Fruit fly (Drosophila melanogaster) whole organism, embryonic: ENCODE results near the gene CG7011.
A peak's percentile ranks its signal among the peaks of the same experiment; 100 is the strongest.

Source experiments
- B-H2 ChIP-seq: fragments of 200-800 bp; sonication (Bioruptor generic); optimal IDR thresholded peaks from 2 replicates; lab custom pipeline; 2018; ENCODE audit warnings: missing biosample characterization, mild to moderate bottlenecking, missing genetic modification characterization
- BEAF-32 ChIP-seq: fragments of 200-800 bp; sonication (Bioruptor generic); optimal IDR thresholded peaks from 3 replicates; lab custom pipeline; 2017; ENCODE audit warnings: missing biosample characterization, missing genetic modification characterization, mild to moderate bottlenecking, moderate library complexity, missing genetic modification reagents
- CG1024 ChIP-seq: fragments of 200-800 bp; sonication (Bioruptor generic); IDR thresholded peaks from 2 replicates; pipeline ENCODE4 v1.3.6; 2022; ENCODE audit warnings: missing biosample characterization, missing genetic modification characterization
- CG10274 ChIP-seq: fragments of 200-800 bp; sonication (Bioruptor generic); optimal IDR thresholded peaks from 3 replicates; lab custom pipeline; 2017; ENCODE audit warnings: missing biosample characterization, mild to moderate bottlenecking, missing genetic modification characterization
- CG10366 ChIP-seq: fragments of 200-800 bp; sonication (Bioruptor generic); IDR thresholded peaks from 2 replicates; pipeline ENCODE4 v1.3.6; 2022; ENCODE audit warnings: missing biosample characterization, missing genetic modification characterization
- CG11560 ChIP-seq: fragments of 200-800 bp; sonication (Bioruptor generic); IDR thresholded peaks from 3 replicates; pipeline ENCODE4 v1.3.6; 2022; ENCODE audit warnings: missing biosample characterization, missing genetic modification characterization
- CG12155 ChIP-seq: fragments of 200-800 bp; sonication (Bioruptor generic); optimal IDR thresholded peaks from 3 replicates; lab custom pipeline; 2016; ENCODE audit warnings: missing biosample characterization, missing genetic modification characterization
- CG12769 ChIP-seq: fragments of 200-800 bp; sonication (Bioruptor generic); optimal IDR thresholded peaks from 2 replicates; lab custom pipeline; 2019; ENCODE audit warnings: missing biosample characterization, mild to moderate bottlenecking, missing genetic modification characterization, moderate library complexity
- CG14710 ChIP-seq: fragments of 200-800 bp; sonication (Bioruptor generic); optimal IDR thresholded peaks from 3 replicates; lab custom pipeline; 2019; ENCODE audit warnings: missing biosample characterization, mild to moderate bottlenecking, missing genetic modification characterization, moderate library complexity
- CG17802 ChIP-seq: fragments of 200-800 bp; sonication (Bioruptor generic); optimal IDR thresholded peaks from 2 replicates; lab custom pipeline; 2018; ENCODE audit warnings: missing biosample characterization, mild to moderate bottlenecking, missing genetic modification characterization, moderate library complexity
- CG18262 ChIP-seq: fragments of 200-800 bp; optimal IDR thresholded peaks from 3 replicates; lab custom pipeline; 2019; ENCODE audit warnings: missing biosample characterization, mild to moderate bottlenecking, missing genetic modification characterization, moderate library complexity
- CG34422 ChIP-seq: fragments of 200-800 bp; sonication (Bioruptor generic); IDR thresholded peaks from 3 replicates; pipeline ENCODE4 v1.3.6; 2022; ENCODE audit warnings: missing biosample characterization, missing genetic modification characterization
- CG4404 ChIP-seq: fragments of 200-800 bp; sonication (Bioruptor generic); IDR thresholded peaks from 2 replicates; pipeline ENCODE4 v1.3.6; 2022; ENCODE audit warnings: missing biosample characterization, missing genetic modification characterization
- CG6254 ChIP-seq: fragments of 200-800 bp; sonication (Bioruptor generic); optimal IDR thresholded peaks from 3 replicates; lab custom pipeline; 2017; ENCODE audit warnings: mild to moderate bottlenecking, missing biosample characterization, missing genetic modification reagents, missing genetic modification characterization
- CG8089 ChIP-seq: fragments of 200-800 bp; sonication (Bioruptor generic); optimal IDR thresholded peaks from 3 replicates; lab custom pipeline; 2016; ENCODE audit warnings: missing biosample characterization, missing genetic modification characterization
- CG8359 ChIP-seq: fragments of 200-800 bp; sonication (Bioruptor generic); optimal IDR thresholded peaks from 2 replicates; lab custom pipeline; 2017; ENCODE audit warnings: missing biosample characterization, mild to moderate bottlenecking, missing genetic modification characterization, borderline replicate concordance
- CG8388 ChIP-seq: fragments of 200-800 bp; sonication (Bioruptor generic); optimal IDR thresholded peaks from 2 replicates; lab custom pipeline; 2019; ENCODE audit warnings: missing biosample characterization, mild to moderate bottlenecking, missing genetic modification characterization, moderate library complexity
- CG8944 ChIP-seq: fragments of 200-800 bp; sonication (Bioruptor generic); optimal IDR thresholded peaks from 3 replicates; lab custom pipeline; 2016; ENCODE audit warnings: missing biosample characterization, missing genetic modification characterization
- CG9797 ChIP-seq: fragments of 200-800 bp; sonication (Bioruptor generic); optimal IDR thresholded peaks from 3 replicates; lab custom pipeline; 2018; ENCODE audit warnings: missing biosample characterization, mild to moderate bottlenecking, missing genetic modification characterization
- Camta ChIP-seq: fragments of 200-800 bp; sonication (Bioruptor generic); optimal IDR thresholded peaks from 2 replicates; lab custom pipeline; 2016; ENCODE audit warnings: missing biosample characterization, missing genetic modification characterization
- D ChIP-seq, 2 experiments: fragments of 200-800 bp in 1 of 2; fragments of >200 bp in 1 of 2; sonication (Bioruptor generic) in 1 of 2; optimal IDR thresholded peaks; 2 replicates in 1 of 2; 3 replicates in 1 of 2; lab custom pipeline; 2017; ENCODE audit warnings: mild to moderate bottlenecking in 1 of 2, missing biosample characterization in 1 of 2, missing genetic modification characterization in 1 of 2, missing genetic modification reagents in 1 of 2
- Deaf1 ChIP-seq: fragments of 200-800 bp; optimal IDR thresholded peaks from 3 replicates; lab custom pipeline; 2019; ENCODE audit warnings: missing biosample characterization, mild to moderate bottlenecking, missing genetic modification characterization, moderate library complexity
- E2f1 ChIP-seq: fragments of 200-800 bp; sonication (Bioruptor generic); IDR thresholded peaks from 2 replicates; pipeline ENCODE4 v1.3.6; 2022; ENCODE audit warnings: missing biosample characterization, missing genetic modification characterization
- HLH4C ChIP-seq: fragments of 200-800 bp; sonication (Bioruptor generic); IDR thresholded peaks from 3 replicates; pipeline ENCODE4 v1.3.6; 2022; ENCODE audit warnings: missing biosample characterization, missing genetic modification characterization; ENCODE audit not compliant: partially characterized antibody
- Hr39 ChIP-seq: fragments of >200 bp; optimal IDR thresholded peaks from 2 replicates; lab custom pipeline; 2017
- Jarid2 ChIP-seq: fragments of 200-800 bp; sonication (Bioruptor generic); optimal IDR thresholded peaks from 3 replicates; lab custom pipeline; 2017; ENCODE audit warnings: mild to moderate bottlenecking, missing biosample characterization, missing genetic modification reagents, missing genetic modification characterization
- Lim3 ChIP-seq: fragments of 200-800 bp; sonication (Bioruptor generic); IDR thresholded peaks from 2 replicates; pipeline ENCODE4 v1.3.6; 2022; ENCODE audit warnings: missing biosample characterization, missing genetic modification characterization
- Med ChIP-seq: fragments of 200-800 bp; sonication (Bioruptor generic); peaks from one replicate; lab custom pipeline; 2016; ENCODE audit warnings: missing biosample characterization, missing genetic modification characterization, mild to moderate bottlenecking, inconsistent platforms, moderate library complexity
- Meics ChIP-seq: fragments of 200-800 bp; sonication (Bioruptor generic); optimal IDR thresholded peaks from 2 replicates; lab custom pipeline; 2017; ENCODE audit warnings: missing biosample characterization, mild to moderate bottlenecking, missing genetic modification characterization
- NFAT ChIP-seq: fragments of 200-800 bp; sonication (Bioruptor generic); IDR thresholded peaks from 2 replicates; pipeline ENCODE4 v1.3.6; 2022; ENCODE audit warnings: missing biosample characterization, missing genetic modification characterization
- ac ChIP-seq: fragments of 200-800 bp; sonication (Bioruptor generic); optimal IDR thresholded peaks from 3 replicates; lab custom pipeline; 2017; ENCODE audit warnings: missing biosample characterization, mild to moderate bottlenecking, missing genetic modification characterization
- aop ChIP-seq: fragments of 200-800 bp; sonication (Bioruptor generic); IDR thresholded peaks from 2 replicates; pipeline ENCODE4 v1.3.6; 2022; ENCODE audit warnings: missing biosample characterization, missing genetic modification characterization
- ap ChIP-seq: fragments of 200-800 bp; sonication (Bioruptor generic); IDR thresholded peaks from 2 replicates; pipeline ENCODE4 v1.3.6; 2022; ENCODE audit warnings: missing biosample characterization, missing genetic modification characterization
- chm ChIP-seq: fragments of 200-800 bp; sonication (Bioruptor generic); IDR thresholded peaks from 2 replicates; pipeline ENCODE4 v1.3.6; 2022; ENCODE audit warnings: missing biosample characterization, missing genetic modification characterization
- dmrt99B ChIP-seq: fragments of 200-800 bp; sonication (Bioruptor generic); optimal IDR thresholded peaks from 2 replicates; lab custom pipeline; 2018; ENCODE audit warnings: missing biosample characterization, mild to moderate bottlenecking, missing genetic modification characterization, moderate library complexity
- ewg ChIP-seq: fragments of 200-800 bp; sonication (Bioruptor generic); optimal IDR thresholded peaks from 3 replicates; lab custom pipeline; 2017; ENCODE audit warnings: mild to moderate bottlenecking, missing biosample characterization, missing genetic modification reagents, missing genetic modification characterization
- fd102C ChIP-seq: fragments of 200-800 bp; sonication (Bioruptor generic); optimal IDR thresholded peaks from 2 replicates; lab custom pipeline; 2018; ENCODE audit warnings: missing biosample characterization, mild to moderate bottlenecking, missing genetic modification characterization, moderate library complexity
- gce ChIP-seq: fragments of 200-800 bp; sonication (Bioruptor generic); IDR thresholded peaks from 3 replicates; pipeline ENCODE4 v1.3.6; 2022; ENCODE audit warnings: missing biosample characterization, missing genetic modification characterization
- gem ChIP-seq: fragments of 200-800 bp; sonication (Bioruptor generic); optimal IDR thresholded peaks from 2 replicates; lab custom pipeline; 2019; ENCODE audit warnings: missing biosample characterization, mild to moderate bottlenecking, missing genetic modification characterization, moderate library complexity
- mam ChIP-seq: fragments of 200-800 bp; sonication (Bioruptor generic); optimal IDR thresholded peaks from 3 replicates; lab custom pipeline; 2016; ENCODE audit warnings: missing biosample characterization, missing genetic modification characterization
- nau ChIP-seq: fragments of 200-800 bp; sonication (Bioruptor generic); optimal IDR thresholded peaks from 3 replicates; lab custom pipeline; 2017; ENCODE audit warnings: missing biosample characterization, mild to moderate bottlenecking, missing genetic modification characterization, missing genetic modification reagents
- nerfin-2 ChIP-seq: fragments of 200-800 bp; sonication (Bioruptor generic); IDR thresholded peaks from 2 replicates; pipeline ENCODE4 v1.3.6; 2022; ENCODE audit warnings: missing biosample characterization, missing genetic modification characterization; ENCODE audit not compliant: partially characterized antibody
- pho ChIP-seq: fragments of 200-800 bp; sonication (Bioruptor generic); optimal IDR thresholded peaks from 2 replicates; lab custom pipeline; 2016; ENCODE audit warnings: missing biosample characterization, missing genetic modification characterization
- psq ChIP-seq: fragments of 200-800 bp; sonication (Bioruptor generic); optimal IDR thresholded peaks from 2 replicates; lab custom pipeline; 2017; ENCODE audit warnings: missing biosample characterization, missing genetic modification characterization
- repo ChIP-seq: fragments of 200-800 bp; sonication (Bioruptor generic); optimal IDR thresholded peaks from 2 replicates; lab custom pipeline; 2016; ENCODE audit warnings: missing biosample characterization, missing genetic modification characterization
- scrt ChIP-seq: fragments of 200-800 bp; sonication (Bioruptor generic); optimal IDR thresholded peaks from 2 replicates; lab custom pipeline; 2018; ENCODE audit warnings: missing biosample characterization, mild to moderate bottlenecking, missing genetic modification characterization, moderate library complexity
- sd ChIP-seq: fragments of 200-800 bp; sonication (Bioruptor generic); optimal IDR thresholded peaks from 3 replicates; lab custom pipeline; 2018; ENCODE audit warnings: missing biosample characterization, mild to moderate bottlenecking, missing genetic modification characterization, moderate library complexity
- slou ChIP-seq: fragments of 200-800 bp; sonication (Bioruptor generic); optimal IDR thresholded peaks from 3 replicates; lab custom pipeline; 2016; ENCODE audit warnings: missing biosample characterization, missing genetic modification characterization
- stc ChIP-seq: fragments of 200-800 bp; sonication (Bioruptor generic); IDR thresholded peaks from 2 replicates; pipeline ENCODE4 v1.3.6; 2022; ENCODE audit warnings: missing biosample characterization, missing genetic modification characterization
- tin ChIP-seq: fragments of 200-800 bp; sonication (Bioruptor generic); optimal IDR thresholded peaks from 3 replicates; lab custom pipeline; 2016; ENCODE audit warnings: missing biosample characterization, missing genetic modification characterization
- ttk ChIP-seq: fragments of 200-800 bp; sonication (Bioruptor generic); IDR thresholded peaks from 2 replicates; pipeline ENCODE4 v2.1.2; 2022; ENCODE audit warnings: missing biosample characterization, missing genetic modification characterization

The CG7011 gene

DNA sequence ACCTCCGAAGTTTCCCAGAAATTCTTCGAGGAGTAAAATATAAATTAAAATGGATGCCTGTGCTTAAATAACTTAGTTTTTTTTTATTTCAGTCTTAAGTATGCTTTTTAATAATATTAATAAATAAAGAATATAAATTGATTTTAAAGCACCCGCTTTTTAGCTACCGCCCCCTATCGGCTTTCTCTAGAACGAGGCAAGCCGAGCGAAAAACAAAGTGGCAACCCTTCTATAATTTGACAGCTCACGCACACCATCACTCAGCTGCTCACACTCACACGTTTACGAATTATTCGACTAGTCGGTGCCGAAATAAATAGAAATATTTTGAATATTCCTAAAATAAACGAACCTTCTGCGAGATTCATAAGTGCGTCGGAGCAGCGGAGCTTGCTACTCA is 1.9 kb downstream of the CG7011 start, which contains the start of gene CG6878 (continued):
- TF ChIP-seq tin (GFP tag; lab: Kevin White, UChicago) (no peak), stc (no peak), pho (no peak), D (optimal IDR thresholded peaks at IDR 0.05; lab: Kevin White, UChicago) (no peak), D (GFP tag; optimal IDR thresholded peaks at IDR 0.05; lab: Kevin White, UChicago) (no peak), dmrt99B (tag; lab: Kevin White, UChicago) (no peak), CG1024 (GFP tag; lab: Robert Waterston, UW) (no peak), CG14710 (tag; lab: Kevin White, UChicago) (peak; percentile 53), scrt (GFP tag; lab: Kevin White, UChicago) (no peak), aop (GFP tag; lab: Robert Waterston, UW) (no peak), nerfin-2 (no peak), Meics (GFP tag; lab: Kevin White, UChicago) (peak; percentile 36), ttk (no peak), CG11560 (tag; lab: Robert Waterston, UW) (no peak), nau (GFP tag; lab: Kevin White, UChicago) (no peak), B-H2 (GFP tag; lab: Kevin White, UChicago) (peak; percentile 52), HLH4C (peak; percentile 18; the same call in 1 of the 3 replicates), CG10366 (GFP tag; lab: Robert Waterston, UW) (no peak), CG8944 (GFP tag; lab: Kevin White, UChicago) (no peak), Med (GFP tag; lab: Kevin White, UChicago) (peak; percentile 84), NFAT (GFP tag; lab: Robert Waterston, UW) (no peak), CG9797 (peak; percentile 33), fd102C (GFP tag; lab: Kevin White, UChicago) (no peak), CG8388 (no peak), gem (tag; lab: Kevin White, UChicago) (peak; percentile 24), CG4404 (GFP tag; lab: Robert Waterston, UW) (no peak), CG12769 (no peak), CG17802 (tag; lab: Kevin White, UChicago) (no peak), E2f1 (GFP tag; lab: Robert Waterston, UW) (no peak), psq (GFP tag; lab: Kevin White, UChicago) (no peak), CG8089 (GFP tag; lab: Kevin White, UChicago) (no peak), repo (GFP tag; lab: Kevin White, UChicago) (no peak), chm (GFP tag; lab: Robert Waterston, UW) (no peak), Jarid2 (no peak), CG34422 (GFP tag; lab: Robert Waterston, UW) (no peak; the same call in 2 of the 3 replicates), BEAF-32 (GFP tag; lab: Kevin White, UChicago) (peak; percentile 43), Lim3 (GFP tag; lab: Robert Waterston, UW) (no peak), ap (GFP tag; lab: Robert Waterston, UW) (no peak), Hr39 (lab: Kevin White, UChicago) (no peak), CG18262 (tag; lab: Kevin White, UChicago) (peak; percentile 21), ewg (GFP tag; lab: Kevin White, UChicago) (no peak), slou (no peak), sd (tag; lab: Kevin White, UChicago) (no peak), Deaf1 (tag; lab: Kevin White, UChicago) (no peak), CG10274 (no peak), mam (GFP tag; lab: Kevin White, UChicago) (no peak), CG12155 (GFP tag; lab: Kevin White, UChicago) (peak; percentile 70), ac (no peak), CG6254 (GFP tag; lab: Kevin White, UChicago) (no peak), Camta (GFP tag; lab: Kevin White, UChicago) (no peak), CG8359 (no peak), gce (GFP tag; lab: Robert Waterston, UW) (no peak)
